Fruit fly (Drosophila melanogaster) whole organism, wandering third instar larva: ENCODE measurements around the gene Tlk.

Source experiments
- CG32264 ChIP-seq: fragments of 200-800 bp; sonication (Bioruptor generic); optimal IDR thresholded peaks from 2 replicates; lab custom pipeline; 2016; ENCODE audit warnings: missing biosample characterization, missing genetic modification characterization
- CG9705 ChIP-seq: fragments of 200-800 bp; sonication (Bioruptor generic); optimal IDR thresholded peaks from 2 replicates; lab custom pipeline; 2018; ENCODE audit warnings: missing biosample characterization, mild to moderate bottlenecking, missing genetic modification characterization
- CrebA ChIP-seq: fragments of 200-800 bp; sonication (Bioruptor generic); optimal IDR thresholded peaks from 2 replicates; lab custom pipeline; 2016; ENCODE audit warnings: missing biosample characterization, mild to moderate bottlenecking, missing genetic modification characterization, borderline replicate concordance
- Dfd ChIP-seq: fragments of >200 bp; optimal IDR thresholded peaks from 2 replicates; lab custom pipeline; 2017; ENCODE audit warnings: missing biosample characterization, missing genetic modification characterization
- Dif ChIP-seq: fragments of 200-275, 200-300 bp; sonication (Bioruptor generic); optimal IDR thresholded peaks from 2 replicates; lab custom pipeline; 2018; ENCODE audit warnings: missing biosample characterization, missing genetic modification characterization; ENCODE audit not compliant: partially characterized antibody
- GATAd ChIP-seq: sonication (Bioruptor generic); optimal IDR thresholded peaks from 2 replicates; lab custom pipeline; 2016; ENCODE audit warnings: missing biosample characterization, missing genetic modification characterization
- HLH106 ChIP-seq: fragments of 200-800 bp; optimal IDR thresholded peaks from 3 replicates; lab custom pipeline; 2019; ENCODE audit warnings: missing biosample characterization, mild to moderate bottlenecking, missing genetic modification characterization, moderate library complexity
- Hnf4 ChIP-seq: fragments of 200-800 bp; sonication (Bioruptor generic); optimal IDR thresholded peaks from 2 replicates; lab custom pipeline; 2016; ENCODE audit warnings: missing biosample characterization, mild to moderate bottlenecking, missing genetic modification characterization
- Hr78 ChIP-seq: fragments of >200 bp; optimal IDR thresholded peaks from 2 replicates; lab custom pipeline; 2017; ENCODE audit warnings: missing biosample characterization, missing genetic modification characterization
- Hr83 ChIP-seq: fragments of 200-300 bp; sonication (Bioruptor generic); optimal IDR thresholded peaks from 2 replicates; lab custom pipeline; 2016; ENCODE audit warnings: missing biosample characterization, mild to moderate bottlenecking, missing genetic modification characterization, moderate library complexity; ENCODE audit not compliant: poor library complexity, severe bottlenecking
- Jra ChIP-seq: sonication (Bioruptor generic); optimal IDR thresholded peaks from 2 replicates; lab custom pipeline; 2016; ENCODE audit warnings: missing biosample characterization, missing genetic modification characterization
- Myc ChIP-seq: fragments of >200 bp; optimal IDR thresholded peaks from 2 replicates; lab custom pipeline; 2017
- OdsH ChIP-seq: fragments of 200-800 bp; sonication (Bioruptor generic); optimal IDR thresholded peaks from 2 replicates; lab custom pipeline; 2016; ENCODE audit warnings: missing biosample characterization, mild to moderate bottlenecking, missing genetic modification characterization
- Sp1 ChIP-seq: fragments of 200-800 bp; sonication (Bioruptor generic); optimal IDR thresholded peaks from 3 replicates; lab custom pipeline; 2019; ENCODE audit warnings: missing biosample characterization, mild to moderate bottlenecking, missing genetic modification characterization, moderate library complexity
- Vsx2 ChIP-seq: fragments of 200-300, 225-300 bp; sonication (Bioruptor generic); optimal IDR thresholded peaks from 2 replicates; lab custom pipeline; 2018; ENCODE audit warnings: missing biosample characterization, missing genetic modification characterization; ENCODE audit not compliant: partially characterized antibody
- br ChIP-seq: fragments of 200-800 bp; sonication (Bioruptor generic); optimal IDR thresholded peaks from 2 replicates; lab custom pipeline; 2016; ENCODE audit warnings: missing biosample characterization, missing genetic modification characterization
- brk ChIP-seq: fragments of 200-800 bp; sonication (Bioruptor generic); optimal IDR thresholded peaks from 2 replicates; lab custom pipeline; 2016; ENCODE audit warnings: missing biosample characterization, mild to moderate bottlenecking, missing genetic modification characterization
- dl ChIP-seq, 2 experiments: fragments of 175-275, 200-275 bp in 1 of 2; fragments of 200-275 bp in 1 of 2; sonication (Bioruptor generic); optimal IDR thresholded peaks; lab custom pipeline; 2018; ENCODE audit warnings: mild to moderate bottlenecking in 2 of 2, missing biosample characterization in 2 of 2, missing genetic modification characterization in 2 of 2, moderate library complexity in 2 of 2; ENCODE audit not compliant: partially characterized antibody in 2 of 2, insufficient read depth in 1 of 2
- dmrt93B ChIP-seq: fragments of 200-800 bp; sonication (Bioruptor generic); optimal IDR thresholded peaks from 2 replicates; lab custom pipeline; 2018; ENCODE audit warnings: missing biosample characterization, mild to moderate bottlenecking, missing genetic modification characterization
- dsf ChIP-seq: sonication (Bioruptor generic); optimal IDR thresholded peaks from 2 replicates; lab custom pipeline; 2016; ENCODE audit warnings: missing biosample characterization, missing genetic modification characterization, borderline replicate concordance
- ey ChIP-seq: fragments of 200-800 bp; sonication (Bioruptor generic); optimal IDR thresholded peaks from 2 replicates; lab custom pipeline; 2016; ENCODE audit warnings: missing biosample characterization, missing genetic modification characterization
- foxo ChIP-seq, 2 experiments: fragments of 200-800 bp; sonication (Bioruptor generic); optimal IDR thresholded peaks; 2 replicates in 1 of 2; 3 replicates in 1 of 2; lab custom pipeline; 2016 to 2017; ENCODE audit warnings: missing biosample characterization in 2 of 2, missing genetic modification characterization in 2 of 2
- fru ChIP-seq: fragments of 200-800 bp; sonication (Bioruptor generic); optimal IDR thresholded peaks from 3 replicates; lab custom pipeline; 2016; ENCODE audit warnings: missing biosample characterization, mild to moderate bottlenecking, missing genetic modification characterization
- h ChIP-seq: fragments of 200-800 bp; sonication (Bioruptor generic); optimal IDR thresholded peaks from 3 replicates; lab custom pipeline; 2016; ENCODE audit warnings: missing biosample characterization, mild to moderate bottlenecking, missing genetic modification characterization
- jim ChIP-seq: fragments of 175-275, 200-325 bp; sonication (Bioruptor generic); optimal IDR thresholded peaks from 2 replicates; lab custom pipeline; 2016; ENCODE audit warnings: missing biosample characterization, mild to moderate bottlenecking, missing genetic modification characterization
- lola ChIP-seq: fragments of >200 bp; optimal IDR thresholded peaks from 2 replicates; lab custom pipeline; 2017; ENCODE audit warnings: missing biosample characterization, missing genetic modification characterization
- psq ChIP-seq: fragments of 200-800 bp; sonication (Bioruptor generic); optimal IDR thresholded peaks from 3 replicates; lab custom pipeline; 2017; ENCODE audit warnings: missing biosample characterization, mild to moderate bottlenecking, missing genetic modification characterization, moderate library complexity
- rgr ChIP-seq: fragments of 200-800 bp; sonication (Bioruptor generic); optimal IDR thresholded peaks from 3 replicates; lab custom pipeline; 2016; ENCODE audit warnings: missing biosample characterization, mild to moderate bottlenecking, missing genetic modification characterization
- sage ChIP-seq: fragments of 200-800 bp; sonication (Bioruptor generic); optimal IDR thresholded peaks from 2 replicates; lab custom pipeline; 2016; ENCODE audit warnings: missing biosample characterization, mild to moderate bottlenecking, missing genetic modification characterization
- sv ChIP-seq: fragments of 200-800 bp; sonication (Bioruptor generic); optimal IDR thresholded peaks from 3 replicates; lab custom pipeline; 2016; ENCODE audit warnings: missing biosample characterization, missing genetic modification characterization
- tai ChIP-seq: sonication (Bioruptor generic); optimal IDR thresholded peaks from 2 replicates; lab custom pipeline; 2016; ENCODE audit warnings: missing biosample characterization, missing genetic modification characterization
- usp ChIP-seq: fragments of >200 bp; optimal IDR thresholded peaks from 2 replicates; lab custom pipeline; 2017; ENCODE audit warnings: missing biosample characterization, missing genetic modification characterization
- woc ChIP-seq: sonication (Bioruptor generic); optimal IDR thresholded peaks from 2 replicates; lab custom pipeline; 2016; ENCODE audit warnings: missing biosample characterization, mild to moderate bottlenecking, missing genetic modification characterization

The Tlk gene

DNA sequence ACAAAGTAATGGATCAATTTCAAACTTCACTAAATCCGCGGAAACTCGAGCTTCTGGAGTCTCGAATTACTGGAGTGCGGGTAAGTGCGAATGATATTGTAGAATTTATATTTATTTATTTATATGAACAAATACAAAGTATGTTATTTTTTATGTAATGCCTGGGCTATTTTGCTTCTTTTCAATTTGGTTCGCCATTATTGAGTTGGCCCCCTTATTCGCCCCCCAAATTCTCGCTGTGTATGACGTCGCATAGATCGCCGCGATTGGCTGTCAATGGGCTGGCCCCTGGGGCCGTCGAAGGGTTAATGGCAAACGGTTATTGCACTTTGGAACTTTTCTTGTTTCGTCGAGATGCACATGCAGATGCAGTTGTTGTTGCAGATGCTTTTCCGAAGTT lies 1.8 kb downstream of the Tlk start:
- no peak for TF ChIP-seq tai
- no peak for TF ChIP-seq h (GFP tag; lab: Kevin White, UChicago)
- no peak for TF ChIP-seq Myc
- no peak for TF ChIP-seq usp (GFP tag; lab: Kevin White, UChicago)
- TF ChIP-seq Dfd (GFP tag; lab: Kevin White, UChicago), result no peak
- no peak for TF ChIP-seq Hnf4 (GFP tag; lab: Kevin White, UChicago)
- no peak for TF ChIP-seq Sp1 (GFP tag; lab: Kevin White, UChicago)
- TF ChIP-seq dsf, result no peak
- no peak for TF ChIP-seq rgr (GFP tag; lab: Kevin White, UChicago)
- TF ChIP-seq woc (GFP tag; lab: Kevin White, UChicago), result no peak
- TF ChIP-seq HLH106 (tag; lab: Kevin White, UChicago), result no peak
- TF ChIP-seq CG32264, result no peak
- TF ChIP-seq Hr83 (GFP tag; lab: Kevin White, UChicago), result no peak
- TF ChIP-seq foxo (GFP tag; optimal IDR thresholded peaks at IDR 0.05; lab: Kevin White, UChicago), result no peak
- no peak for TF ChIP-seq sv (GFP tag; lab: Kevin White, UChicago)
- TF ChIP-seq Dif (GFP tag; lab: Kevin White, UChicago), result no peak
- TF ChIP-seq CrebA (GFP tag; lab: Kevin White, UChicago), result no peak
- no peak for TF ChIP-seq lola
- TF ChIP-seq dmrt93B (GFP tag; lab: Kevin White, UChicago), result no peak

dm6 chrX:3722209-3722608 lies 2.4 kb downstream of the Tlk start:
- TF ChIP-seq foxo (GFP tag; optimal IDR thresholded peaks at IDR 0.05; lab: Kevin White, UChicago) (peak in 1 of 2 experiments; percentile 42), usp (GFP tag; lab: Kevin White, UChicago) (no peak), brk (no peak), ey (GFP tag; lab: Kevin White, UChicago) (peak; percentile 14), Hnf4 (GFP tag; lab: Kevin White, UChicago) (peak; percentile 7), h (GFP tag; lab: Kevin White, UChicago) (peak; percentile 34), fru (GFP tag; lab: Kevin White, UChicago) (peak; percentile 21)

- peak in 1 of 2 experiments; percentile 62 for TF ChIP-seq dl (GFP tag; optimal IDR thresholded peaks at IDR 0.05; lab: Kevin White, UChicago; ENCODE audit: insufficient read depth in 1 of 2, partially characterized antibody in 2 of 2)
- TF ChIP-seq Dif (GFP tag; lab: Kevin White, UChicago), result peak; percentile 60
- TF ChIP-seq Jra, result no peak
Measured at dm6 chrX:3722975-3723374, 3.2 kb downstream of the Tlk start.

DNA sequence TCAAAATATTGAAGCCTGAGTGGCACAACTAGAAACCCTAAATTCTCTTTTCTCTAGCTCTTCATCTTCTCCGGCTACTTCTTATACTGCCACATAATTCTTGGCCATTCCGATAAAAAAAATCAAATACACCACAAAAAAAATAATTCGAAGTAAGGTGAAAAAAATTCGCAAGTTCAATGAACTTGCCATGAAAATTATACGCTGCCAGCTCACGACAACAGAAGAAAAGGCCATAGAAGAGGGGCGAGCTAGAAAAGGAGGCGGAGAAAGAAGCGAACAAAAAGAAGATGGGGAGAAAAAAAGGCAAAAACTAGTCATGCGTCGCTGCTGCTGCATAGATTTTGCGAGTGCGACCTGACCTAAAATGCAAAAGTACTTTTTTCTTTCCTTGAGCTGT lies 5.2 kb downstream of the Tlk start:
- TF ChIP-seq Myc (no peak), sage (GFP tag; lab: Kevin White, UChicago) (no peak), Dfd (GFP tag; lab: Kevin White, UChicago) (no peak), CG32264 (no peak), dl (GFP tag; optimal IDR thresholded peaks at IDR 0.05; lab: Kevin White, UChicago; ENCODE audit: insufficient read depth in 1 of 2, partially characterized antibody in 2 of 2) (no peak), Hr83 (GFP tag; lab: Kevin White, UChicago) (no peak), CrebA (GFP tag; lab: Kevin White, UChicago) (no peak), dsf (no peak), lola (no peak), usp (GFP tag; lab: Kevin White, UChicago) (no peak), Sp1 (GFP tag; lab: Kevin White, UChicago) (no peak), brk (no peak), Dif (GFP tag; lab: Kevin White, UChicago) (no peak), foxo (GFP tag; optimal IDR thresholded peaks at IDR 0.05; lab: Kevin White, UChicago) (no peak), Hr78 (GFP tag; lab: Kevin White, UChicago) (no peak), Hnf4 (GFP tag; lab: Kevin White, UChicago) (no peak)
- TF ChIP-seq, all 38 proteins: peak for 0

dm6 chrX:3725916-3726315 lies 6.1 kb downstream of the Tlk start:
- TF ChIP-seq dmrt93B (GFP tag; lab: Kevin White, UChicago) (no peak), ey (GFP tag; lab: Kevin White, UChicago) (no peak), dl (GFP tag; optimal IDR thresholded peaks at IDR 0.05; lab: Kevin White, UChicago; ENCODE audit: insufficient read depth in 1 of 2, partially characterized antibody in 2 of 2) (no peak), rgr (GFP tag; lab: Kevin White, UChicago) (no peak), GATAd (GFP tag; lab: Kevin White, UChicago) (no peak), Jra (no peak), Hr83 (GFP tag; lab: Kevin White, UChicago) (no peak), lola (no peak), jim (no peak), br (GFP tag; lab: Kevin White, UChicago) (no peak), foxo (GFP tag; optimal IDR thresholded peaks at IDR 0.05; lab: Kevin White, UChicago) (no peak), OdsH (GFP tag; lab: Kevin White, UChicago) (no peak), h (GFP tag; lab: Kevin White, UChicago) (no peak), woc (GFP tag; lab: Kevin White, UChicago) (no peak), CG9705 (GFP tag; lab: Kevin White, UChicago) (no peak), psq (no peak), Hnf4 (GFP tag; lab: Kevin White, UChicago) (no peak), sage (GFP tag; lab: Kevin White, UChicago) (no peak), Vsx2 (GFP tag; lab: Kevin White, UChicago) (no peak)
